Fruit fly (Drosophila melanogaster) Kc167 (cell line): ENCODE results near the gene CG32772.

ENCODE experiments used
- Sin3A ChIP-seq: fragments of >200 bp; optimal IDR thresholded peaks from 2 replicates; lab custom pipeline; 2018; ENCODE audit warnings: missing external identifiers
- h ChIP-seq: fragments of >200 bp; optimal IDR thresholded peaks from 3 replicates; lab custom pipeline; 2018; ENCODE audit warnings: missing external identifiers
- insv ChIP-seq: fragments of >200 bp; optimal IDR thresholded peaks from 3 replicates; lab custom pipeline; 2018; ENCODE audit warnings: missing external identifiers
- psq ChIP-seq: fragments of >200 bp; optimal IDR thresholded peaks from 2 replicates; lab custom pipeline; 2017; ENCODE audit warnings: missing external identifiers

DNA sequence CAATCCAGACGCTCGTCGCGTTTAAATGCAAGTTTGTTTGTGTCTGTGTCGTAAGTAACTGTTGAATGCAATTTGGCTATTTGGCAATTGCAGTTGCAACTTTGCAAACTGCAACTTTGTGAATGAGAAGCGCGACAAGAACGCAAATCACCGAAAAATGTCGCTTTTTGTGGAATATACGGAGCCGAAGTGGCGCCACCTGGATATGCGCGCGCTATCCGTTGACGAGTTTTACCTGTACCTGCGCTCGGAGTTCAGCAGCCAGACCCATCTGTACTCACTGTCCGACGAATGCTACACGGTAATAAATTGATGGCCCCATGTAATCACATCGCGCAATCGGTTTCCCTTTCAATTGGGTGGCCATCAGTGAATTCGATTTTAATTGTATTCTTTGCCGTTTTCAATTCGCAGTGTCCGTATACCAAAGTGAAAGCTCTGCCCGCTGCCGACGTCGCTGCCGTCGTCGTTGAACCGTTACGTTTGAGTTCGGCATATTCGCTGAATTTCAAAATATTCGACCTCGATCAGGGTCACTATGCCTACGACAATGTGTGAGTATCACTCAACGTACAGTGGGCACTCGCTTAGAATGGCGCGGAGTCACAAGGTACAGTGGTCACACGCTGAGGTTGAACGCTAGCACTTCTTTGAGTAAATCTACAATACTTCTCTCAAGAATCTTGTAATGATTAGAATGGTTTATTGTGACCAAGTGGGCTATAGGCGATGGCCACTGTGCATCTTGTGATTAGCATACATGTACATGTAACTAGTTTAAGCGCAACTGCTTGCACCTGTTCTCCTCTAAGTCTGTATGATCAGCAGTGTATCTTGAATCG, 10.4 kb downstream of the CG32772 start:
- TF ChIP-seq h (no peak), psq (lab: Kevin White, UChicago) (no peak), insv (lab: Kevin White, UChicago) (no peak), Sin3A (lab: Kevin White, UChicago) (no peak)
